Fruit fly (Drosophila melanogaster): ENCODE results near the gene Dab.

Gene Dab

DNA sequence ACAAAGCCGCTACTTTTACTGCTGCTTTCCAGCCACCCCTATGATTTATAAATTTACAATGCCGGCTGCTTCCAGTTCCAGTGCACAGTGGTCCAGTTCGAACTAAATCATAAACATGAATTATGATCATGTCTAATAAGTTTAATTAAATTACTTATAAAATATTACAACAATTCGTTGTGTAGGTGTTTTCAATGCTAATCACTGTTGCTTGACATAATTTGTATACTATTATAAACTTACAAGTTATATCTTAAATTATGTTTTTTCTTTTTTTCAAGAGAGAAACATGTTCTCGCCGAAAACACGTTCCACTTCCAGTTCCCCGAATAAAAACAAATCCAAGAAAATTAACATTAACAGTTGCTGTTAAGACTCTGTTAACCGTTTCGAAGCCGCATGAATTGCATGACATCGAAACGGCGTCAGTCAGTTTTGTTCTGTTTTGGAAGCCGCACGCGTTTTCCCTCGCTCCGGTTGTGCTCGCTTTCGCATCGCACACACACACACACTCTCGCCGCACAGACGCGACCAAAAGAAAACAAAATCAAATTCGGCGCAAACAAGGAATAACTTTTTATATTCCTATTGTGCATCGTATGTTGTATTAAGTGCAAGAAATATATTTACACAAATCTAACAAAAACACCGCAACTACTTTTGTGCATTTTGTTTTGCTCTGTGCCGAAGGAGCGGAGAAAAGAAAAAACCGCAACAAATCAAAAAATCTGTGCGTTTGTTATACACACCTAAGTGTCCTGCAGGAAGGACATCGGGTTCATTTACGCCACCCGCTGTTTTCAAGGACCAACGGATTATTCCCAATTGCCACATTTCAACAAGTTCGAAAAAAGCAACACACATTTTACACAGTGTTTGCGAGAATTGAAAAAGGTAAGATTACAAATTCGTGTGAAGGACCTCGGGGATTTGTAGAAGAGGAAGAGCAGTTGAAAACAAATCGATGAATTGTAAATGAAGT lies 54.0 kb downstream of the Dab start, which contains the start of gene Nrt (continued):
- TF ChIP-seq Hr38 (GFP tag; optimal IDR thresholded peaks at IDR 0.05) (no peak), Sox15 (GFP tag; optimal IDR thresholded peaks at IDR 0.05) (no peak), spab (GFP tag; optimal IDR thresholded peaks at IDR 0.05) (peak; percentile 44), Sox14 (GFP tag; optimal IDR thresholded peaks at IDR 0.05) (no peak), CG31627 (GFP tag; optimal IDR thresholded peaks at IDR 0.05) (no peak), Lpt (GFP tag; optimal IDR thresholded peaks at IDR 0.05) (peak; percentile 53), CG8119 (GFP tag; IDR thresholded peaks at IDR 0.05) (peak; percentile 82), CG6276 (GFP tag; optimal IDR thresholded peaks at IDR 0.05) (peak; percentile 73), CG4318 (GFP tag; optimal IDR thresholded peaks at IDR 0.05) (no peak), esn (GFP tag; optimal IDR thresholded peaks at IDR 0.05) (peak; percentile 66), CG11762 (GFP tag; optimal IDR thresholded peaks at IDR 0.05; ENCODE audit: insufficient read depth) (peak; percentile 8), Met (GFP tag; optimal IDR thresholded peaks at IDR 0.05) (peak; percentile 56), CG6854 (GFP tag; optimal IDR thresholded peaks at IDR 0.05) (peak; percentile 43), CG3919 (GFP tag; optimal IDR thresholded peaks at IDR 0.05) (peak; percentile 59), topi (GFP tag; optimal IDR thresholded peaks at IDR 0.05) (peak; percentile 25), CG1621 (tag; optimal IDR thresholded peaks at IDR 0.05) (peak; percentile 18), CG34406 (GFP tag; optimal IDR thresholded peaks at IDR 0.05) (peak; percentile 52), net (GFP tag; optimal IDR thresholded peaks at IDR 0.05) (peak; percentile 61), lz (GFP tag; optimal IDR thresholded peaks at IDR 0.05) (peak; percentile 17), CG6792 (GFP tag; optimal IDR thresholded peaks at IDR 0.05) (peak; percentile 8), fd85E (GFP tag; optimal IDR thresholded peaks at IDR 0.05) (peak; percentile 23), CG9139 (GFP tag; optimal IDR thresholded peaks at IDR 0.05) (peak; percentile 62), CG32006 (GFP tag; optimal IDR thresholded peaks at IDR 0.05) (peak; percentile 61), CG15336 (GFP tag; IDR thresholded peaks at IDR 0.05) (peak; percentile 75), Eip75B (GFP tag; optimal IDR thresholded peaks at IDR 0.05) (peak; percentile 27), dsx (GFP tag; optimal IDR thresholded peaks at IDR 0.05; ENCODE audit: poor library complexity, severe bottlenecking) (peak; percentile 70)

DNA sequence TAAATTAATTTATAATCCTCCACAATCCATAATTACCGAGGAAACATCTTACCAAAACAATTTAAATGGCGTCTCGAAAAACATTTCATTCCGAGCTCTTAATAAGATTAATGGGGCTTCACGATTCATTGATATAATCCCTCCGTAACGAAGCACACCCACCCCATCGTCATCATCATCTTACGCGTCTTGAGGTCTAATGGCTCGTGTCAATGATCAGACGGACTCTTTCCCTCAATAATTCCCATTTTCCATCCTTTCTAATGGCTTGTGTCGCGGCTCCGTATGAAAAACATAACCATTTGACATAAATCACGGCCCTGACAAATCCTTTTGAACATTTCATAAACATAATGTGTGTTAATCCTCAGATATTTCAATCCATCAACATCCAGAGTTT lies 55.0 kb downstream of the Dab start:
- TF ChIP-seq CG9139 (GFP tag; optimal IDR thresholded peaks at IDR 0.05) (no peak), CG6808 (GFP tag; optimal IDR thresholded peaks at IDR 0.05) (no peak), CG15336 (GFP tag; IDR thresholded peaks at IDR 0.05) (no peak), dsx (GFP tag; optimal IDR thresholded peaks at IDR 0.05; ENCODE audit: poor library complexity, severe bottlenecking) (no peak)

DNA sequence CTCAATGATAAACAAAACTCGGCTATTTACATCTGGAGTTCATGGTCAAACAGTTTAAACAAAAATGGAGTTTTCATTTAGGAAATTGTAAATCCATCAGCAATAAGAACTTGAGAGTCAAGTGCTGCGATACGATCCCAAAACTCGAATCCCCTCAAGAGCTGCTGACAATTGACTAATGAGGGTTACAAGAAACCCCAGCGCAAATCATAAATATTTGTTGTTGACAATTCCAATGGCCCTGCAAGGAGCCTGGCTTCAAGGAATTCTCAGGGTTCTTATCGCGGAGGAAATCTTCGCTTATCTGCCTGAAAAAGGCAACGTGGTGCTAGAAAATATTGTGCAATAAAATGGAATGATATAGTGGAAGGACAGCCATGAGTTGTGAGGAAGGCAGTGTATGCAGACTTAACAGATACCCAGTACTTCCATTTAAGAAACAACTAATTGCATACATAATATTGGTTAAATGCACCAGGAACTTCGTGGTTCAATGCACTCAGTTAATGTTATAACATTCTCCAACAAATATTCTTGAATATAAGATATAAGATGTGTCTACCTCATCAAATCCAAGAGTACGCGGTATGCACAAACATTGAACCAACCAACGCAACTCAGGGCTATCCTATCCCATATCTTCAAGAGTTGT lies 56.2 kb downstream of the Dab start:
- TF ChIP-seq Eip93F (GFP tag; optimal IDR thresholded peaks at IDR 0.05) (no peak), Sox102F (GFP tag; optimal IDR thresholded peaks at IDR 0.05) (no peak), eg (GFP tag; IDR thresholded peaks at IDR 0.05) (0 out of 3 replicates have a peak, but pooled peaks have one; percentile 38), CG16779 (tag; optimal IDR thresholded peaks at IDR 0.05) (no peak), CG9139 (GFP tag; optimal IDR thresholded peaks at IDR 0.05) (no peak), CG11294 (GFP tag; IDR thresholded peaks at IDR 0.05) (no peak), Blimp-1 (GFP tag; optimal IDR thresholded peaks at IDR 0.05) (no peak), Gug (GFP tag; IDR thresholded peaks at IDR 0.05) (no peak), OdsH (GFP tag; optimal IDR thresholded peaks at IDR 0.05) (no peak), acj6 (GFP tag; optimal IDR thresholded peaks at IDR 0.05) (peak; percentile 11), pdm3 (GFP tag; optimal IDR thresholded peaks at IDR 0.05) (no peak), lz (GFP tag; optimal IDR thresholded peaks at IDR 0.05) (no peak), Sox14 (GFP tag; optimal IDR thresholded peaks at IDR 0.05) (no peak), CG8119 (GFP tag; IDR thresholded peaks at IDR 0.05) (no peak), CG6792 (GFP tag; optimal IDR thresholded peaks at IDR 0.05) (no peak), fkh (GFP tag; optimal IDR thresholded peaks at IDR 0.05) (peak; percentile 52), CG6276 (GFP tag; optimal IDR thresholded peaks at IDR 0.05) (no peak), net (GFP tag; optimal IDR thresholded peaks at IDR 0.05) (no peak), CG11762 (GFP tag; optimal IDR thresholded peaks at IDR 0.05; ENCODE audit: insufficient read depth) (no peak), Lpt (GFP tag; optimal IDR thresholded peaks at IDR 0.05) (no peak), CG10669 (GFP tag; optimal IDR thresholded peaks at IDR 0.05) (no peak), Hr39 (GFP tag; optimal IDR thresholded peaks at IDR 0.05) (no peak), Ets96B (tag; optimal IDR thresholded peaks at IDR 0.05) (peak; percentile 23), CG10631 (GFP tag; optimal IDR thresholded peaks at IDR 0.05) (peak; percentile 18), Sox15 (GFP tag; optimal IDR thresholded peaks at IDR 0.05) (no peak), Hr38 (GFP tag; optimal IDR thresholded peaks at IDR 0.05) (no peak), cyc (GFP tag; optimal IDR thresholded peaks at IDR 0.05) (no peak), esn (GFP tag; optimal IDR thresholded peaks at IDR 0.05) (no peak)
